Worm (Caenorhabditis elegans): ENCODE results near the gene cyd-1.

- TF ChIP-seq flt-1 (GFP tag; IDR thresholded peaks at IDR 0.05), result no peak
- no peak for TF ChIP-seq tab-1 (GFP tag; IDR thresholded peaks at IDR 0.05)
- TF ChIP-seq ztf-23 (GFP tag; IDR thresholded peaks at IDR 0.05), result no peak
- TF ChIP-seq ztf-29 (GFP tag; IDR thresholded peaks at IDR 0.05), result no peak
- no peak for TF ChIP-seq ref-1 (GFP tag; conservative IDR thresholded peaks at IDR 0.05)
- no peak for TF ChIP-seq klf-2 (GFP tag; conservative IDR thresholded peaks at IDR 0.05)
- TF ChIP-seq cog-1 (tag; optimal IDR thresholded peaks at IDR 0.05), result no peak
- TF ChIP-seq T22C8.4 (GFP tag; IDR thresholded peaks at IDR 0.05), result no peak
These were observed 45.1 kb upstream of the cyd-1 start, which contains the start of gene lips-9 for ce11 chrII:12935259-12935658.
